Fruit fly (Drosophila melanogaster): ENCODE results near the gene Hmu.

Gene Hmu

DNA sequence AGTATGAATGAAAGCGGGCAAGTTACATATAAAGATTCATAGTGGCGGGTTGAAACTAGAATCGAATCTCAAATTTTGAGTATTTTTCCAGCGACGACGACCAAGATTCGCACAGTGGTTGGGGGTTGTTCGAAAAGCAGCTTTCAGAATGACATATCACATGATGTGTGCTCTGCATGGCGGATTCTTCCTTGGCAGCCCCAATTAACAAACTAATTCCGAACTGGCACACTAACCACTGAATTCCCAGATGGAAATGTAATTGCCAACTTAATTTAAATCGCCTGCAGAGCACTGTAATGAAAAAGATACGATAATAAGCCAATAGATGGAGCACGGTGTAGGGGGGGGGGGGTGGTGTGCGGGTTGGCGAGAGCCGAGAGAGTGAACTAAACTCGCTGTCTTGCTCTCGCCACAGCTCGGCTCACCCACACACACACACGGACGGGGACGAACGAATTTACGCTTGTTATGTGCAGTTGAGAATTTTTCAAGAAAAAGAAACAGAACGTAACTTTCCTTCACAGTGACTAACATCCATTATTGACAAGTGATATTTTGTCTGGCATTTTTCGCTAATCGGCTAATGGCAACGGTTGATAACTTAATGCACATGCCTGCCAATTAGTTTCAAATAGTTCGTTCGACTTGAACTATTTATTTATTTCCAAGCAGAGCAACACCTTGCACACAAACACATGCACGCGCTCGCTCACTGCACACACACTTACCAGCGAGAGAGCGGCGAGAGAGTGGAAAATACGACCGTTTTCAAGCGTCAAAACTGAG lies 7.4 kb upstream of the Hmu start (continued):
- TF ChIP-seq E2f2 (GFP tag; IDR thresholded peaks at IDR 0.05) (peak; percentile 84), Xbp1 (GFP tag; optimal IDR thresholded peaks at IDR 0.05) (peak; percentile 95), Gug (GFP tag; IDR thresholded peaks at IDR 0.05) (peak; percentile 98), Hey (tag; optimal IDR thresholded peaks at IDR 0.05) (peak; percentile 83), Dip2 (GFP tag; IDR thresholded peaks at IDR 0.05) (peak; percentile 50; the same call in 1 of the 2 replicates), tgo (GFP tag; IDR thresholded peaks at IDR 0.05) (peak; percentile 97), CG13624 (GFP tag; optimal IDR thresholded peaks at IDR 0.05) (peak; percentile 95), insv (GFP tag; optimal IDR thresholded peaks at IDR 0.05) (peak; percentile 28 to 41), Sox100B (GFP tag; optimal IDR thresholded peaks at IDR 0.05) (peak; percentile 84), CG31365 (tag; optimal IDR thresholded peaks at IDR 0.05) (peak; percentile 87), Scr (GFP tag; IDR thresholded peaks at IDR 0.05; ENCODE audit: partially characterized antibody) (peak; percentile 13), CG6683 (GFP tag; optimal IDR thresholded peaks at IDR 0.05) (peak; percentile 91), CG7271 (tag; optimal IDR thresholded peaks at IDR 0.05) (peak; percentile 27), sr (GFP tag; IDR thresholded peaks at IDR 0.05) (peak; percentile 90), CG6654 (GFP tag; optimal IDR thresholded peaks at IDR 0.05) (peak; percentile 86), stc (GFP tag; IDR thresholded peaks at IDR 0.05) (peak; percentile 97), HLH4C (GFP tag; IDR thresholded peaks at IDR 0.05; ENCODE audit: partially characterized antibody) (peak; percentile 62; the same call in 2 of the 3 replicates), CG9215 (GFP tag; IDR thresholded peaks at IDR 0.05) (peak; percentile 93), nmo (GFP tag; optimal IDR thresholded peaks at IDR 0.05) (peak; percentile 94), Sry-δ (GFP tag; optimal IDR thresholded peaks at IDR 0.05) (peak; percentile 62), CG6689 (GFP tag; IDR thresholded peaks at IDR 0.05) (peak; percentile 97), Camta (GFP tag; optimal IDR thresholded peaks at IDR 0.05) (peak; percentile 87), br (optimal IDR thresholded peaks at IDR 0.05) (no peak), Atf6 (GFP tag; IDR thresholded peaks at IDR 0.05) (peak; percentile 96), ap (GFP tag; IDR thresholded peaks at IDR 0.05) (peak; percentile 94), D19B (GFP tag; optimal IDR thresholded peaks at IDR 0.05) (peak; percentile 92), aop (GFP tag; IDR thresholded peaks at IDR 0.05) (peak; percentile 91), jigr1 (GFP tag; IDR thresholded peaks at IDR 0.05) (peak; percentile 94), Ada2b (GFP tag; IDR thresholded peaks at IDR 0.05) (peak; percentile 98), ab (GFP tag; optimal IDR thresholded peaks at IDR 0.05) (peak; percentile 65), Ptx1 (GFP tag; IDR thresholded peaks at IDR 0.05) (peak; percentile 97), CG13296 (GFP tag; optimal IDR thresholded peaks at IDR 0.05) (peak; percentile 90), CG11085 (GFP tag; IDR thresholded peaks at IDR 0.05) (peak; percentile 94), CG2202 (tag; optimal IDR thresholded peaks at IDR 0.05) (peak; percentile 81), kay (GFP tag; optimal IDR thresholded peaks at IDR 0.05) (peak; percentile 91), Dll (GFP tag; IDR thresholded peaks at IDR 0.05; ENCODE audit: partially characterized antibody) (peak; percentile 29; the same call in 1 of the 4 replicates), sim (GFP tag; IDR thresholded peaks at IDR 0.05) (peak; percentile 91), Oli (tag; optimal IDR thresholded peaks at IDR 0.05) (peak; percentile 97), bsh (GFP tag; optimal IDR thresholded peaks at IDR 0.05) (peak; percentile 94 to 98), Hmr (GFP tag; optimal IDR thresholded peaks at IDR 0.05) (peak; percentile 98), CG17361 (GFP tag; IDR thresholded peaks at IDR 0.05) (peak; percentile 94), Fer3 (tag; optimal IDR thresholded peaks at IDR 0.05) (peak; percentile 96), CG11398 (GFP tag; optimal IDR thresholded peaks at IDR 0.05) (peak; percentile 92), CG12391 (tag; optimal IDR thresholded peaks at IDR 0.05) (peak; percentile 94), yki (optimal IDR thresholded peaks at IDR 0.05) (peak; percentile 54), CG12236 (GFP tag; optimal IDR thresholded peaks at IDR 0.05) (peak; percentile 82), Xrp1 (GFP tag; IDR thresholded peaks at IDR 0.05) (peak; percentile 98)

All from whole organism, embryonic.